Worm (Caenorhabditis elegans) whole organism, young adult: ENCODE data around the gene T05C7.5.
"Not testable (repeated sequence)": the region's sequence is repeated elsewhere in the genome, so short reads cannot be mapped to it uniquely, and the experiment has no call there.

Experiments
- B0019.2 ChIP-seq: fragments of 200-800 bp; sonication (Bioruptor generic); conservative IDR thresholded peaks from 2 replicates; pipeline ENCODE4 v1.3.6; 2022; ENCODE audit warnings: missing genetic modification reagents, missing genetic modification characterization, missing compliant biosample characterization
- F49E8.2 ChIP-seq: sonication (generic microtip); optimal IDR thresholded peaks from 3 replicates; lab custom pipeline; 2017; ENCODE audit warnings: missing genetic modification characterization, mild to moderate bottlenecking, missing compliant biosample characterization, antibody characterized with exemption, moderate library complexity; ENCODE audit not compliant: insufficient read depth
- F55B11.4 ChIP-seq: sonication (generic microtip); optimal IDR thresholded peaks from 2 replicates; lab custom pipeline; 2016; ENCODE audit warnings: missing compliant biosample characterization, missing genetic modification characterization, borderline replicate concordance; ENCODE audit not compliant: insufficient read depth
- F57C9.4 ChIP-seq: sonication (generic microtip); optimal IDR thresholded peaks from 2 replicates; lab custom pipeline; 2017; ENCODE audit warnings: mild to moderate bottlenecking, missing genetic modification characterization, missing compliant biosample characterization
- K12H6.12 ChIP-seq: fragments of 200-800 bp; sonication (Bioruptor generic); optimal IDR thresholded peaks from 2 replicates; lab custom pipeline; 2018; ENCODE audit warnings: mild to moderate bottlenecking, missing genetic modification characterization, missing compliant biosample characterization
- atf-7 ChIP-seq: sonication (generic microtip); optimal IDR thresholded peaks from 2 replicates; lab custom pipeline; 2017; ENCODE audit warnings: mild to moderate bottlenecking, missing genetic modification characterization, missing compliant biosample characterization
- dpff-1 ChIP-seq: sonication (generic microtip); optimal IDR thresholded peaks from 2 replicates; lab custom pipeline; 2017; ENCODE audit warnings: mild to moderate bottlenecking, missing genetic modification characterization, missing compliant biosample characterization
- lin-26 ChIP-seq: fragments of 200-800 bp; sonication (Bioruptor generic); IDR thresholded peaks from 2 replicates; pipeline ENCODE4 v1.3.6; 2022; ENCODE audit warnings: missing genetic modification reagents, missing genetic modification characterization, missing compliant biosample characterization
- sdz-38 ChIP-seq: sonication (generic microtip); optimal IDR thresholded peaks from 2 replicates; lab custom pipeline; 2016; ENCODE audit warnings: missing genotype, missing genetic modification characterization, missing compliant biosample characterization
- snpc-4 ChIP-seq, 5 experiments: fragments of 150-350 bp in 1 of 5; sonication (generic microtip) in 4 of 5; optimal IDR thresholded peaks; 2 replicates each; lab custom pipeline; 2014 to 2018; ENCODE audit warnings: missing genetic modification characterization in 5 of 5, missing biosample characterization in 3 of 5, antibody characterized with exemption in 2 of 5, mild to moderate bottlenecking in 2 of 5, missing compliant biosample characterization in 2 of 5, missing genotype in 2 of 5, moderate library complexity in 2 of 5, missing genetic modification reagents in 1 of 5
- unc-62 ChIP-seq: fragments of 150-350 bp; optimal IDR thresholded peaks from 2 replicates; lab custom pipeline; 2014; ENCODE audit warnings: missing biosample characterization, missing genetic modification reagents, missing genetic modification characterization

DNA sequence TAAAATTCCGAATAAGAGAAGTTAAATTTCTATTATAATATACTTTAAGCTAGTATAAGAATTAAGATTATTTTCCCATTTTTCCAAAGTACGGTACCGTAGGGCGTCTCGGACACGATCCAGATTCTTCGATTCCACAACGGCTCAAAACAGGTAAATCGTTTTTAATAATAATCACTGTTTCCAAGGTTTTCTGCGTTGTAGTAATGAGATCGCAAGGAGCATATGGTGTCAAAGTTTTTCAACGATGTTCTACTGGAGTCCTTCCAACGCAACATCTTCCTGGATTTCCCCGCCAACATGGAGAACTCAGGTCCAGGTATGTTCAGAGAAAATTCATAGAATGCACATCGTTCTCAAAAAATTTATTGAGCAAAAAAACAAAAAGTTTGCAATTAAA lies 2.7 kb upstream of the T05C7.5 start, which contains the start of gene T05C7.7:
- TF ChIP-seq atf-7; snpc-4 (GFP tag; optimal IDR thresholded peaks at IDR 0.05; lab: Kevin White, UChicago); snpc-4 (tag; optimal IDR thresholded peaks at IDR 0.05; lab: Kevin White, UChicago); F55B11.4 (tag; lab: Kevin White, UChicago); dpff-1; unc-62 (GFP tag; lab: Kevin White, UChicago); F49E8.2; K12H6.12; sdz-38 (tag; lab: Kevin White, UChicago); F57C9.4; lin-26 (GFP tag; lab: Robert Waterston, UW); B0019.2 (GFP tag; lab: Robert Waterston, UW): not testable (repeated sequence)
